Worm (Caenorhabditis elegans) whole organism, L4 larva: ENCODE measurements around the gene F15D4.2.

Experiments
- D1046.2 ChIP-seq: fragments of 200-800 bp; sonication (Bioruptor generic); IDR thresholded peaks from 2 replicates; pipeline ENCODE4 v1.3.6; 2022; ENCODE audit warnings: missing genetic modification characterization, missing compliant biosample characterization
- F10B5.3 ChIP-seq: sonication (generic microtip); optimal IDR thresholded peaks from 2 replicates; lab custom pipeline; 2016; ENCODE audit warnings: mild to moderate bottlenecking, missing genetic modification characterization, missing compliant biosample characterization
- F26F4.8 ChIP-seq: fragments of 200-800 bp; sonication (Bioruptor generic); conservative IDR thresholded peaks from 2 replicates; pipeline ENCODE4 v1.3.6; 2022; ENCODE audit warnings: missing genetic modification characterization, missing compliant biosample characterization
- F37D6.2 ChIP-seq: sonication (generic microtip); optimal IDR thresholded peaks from 2 replicates; lab custom pipeline; 2016; ENCODE audit warnings: mild to moderate bottlenecking, missing genetic modification characterization, missing compliant biosample characterization
- F49E8.2 ChIP-seq: sonication (generic microtip); optimal IDR thresholded peaks from 2 replicates; lab custom pipeline; 2016; ENCODE audit warnings: missing compliant biosample characterization, mild to moderate bottlenecking, missing genetic modification characterization, borderline replicate concordance
- R02D3.7 ChIP-seq: fragments of 150-350 bp; sonication (generic microtip); optimal IDR thresholded peaks from 3 replicates; lab custom pipeline; 2014; ENCODE audit warnings: missing biosample characterization, missing genetic modification characterization
- Y48G9A.11 ChIP-seq: fragments of 200-800 bp; sonication (Bioruptor generic); IDR thresholded peaks from 2 replicates; pipeline ENCODE4 v1.3.6; 2022; ENCODE audit warnings: missing genetic modification reagents, missing genetic modification characterization, missing compliant biosample characterization
- Y5F2A.4 ChIP-seq: fragments of 200-800 bp; sonication (Bioruptor generic); optimal IDR thresholded peaks from 2 replicates; lab custom pipeline; 2018; ENCODE audit warnings: mild to moderate bottlenecking, missing genetic modification characterization, missing compliant biosample characterization
- aha-1 ChIP-seq: fragments of 150-350 bp; peaks from one replicate; lab custom pipeline; 2014; ENCODE audit warnings: missing biosample characterization, missing genetic modification characterization
- aly-2 ChIP-seq: sonication (generic microtip); optimal IDR thresholded peaks from 2 replicates; lab custom pipeline; 2018; ENCODE audit warnings: missing biosample characterization, missing genetic modification characterization
- ama-1 ChIP-seq: fragments of 150-350 bp; optimal IDR thresholded peaks from 2 replicates; lab custom pipeline; 2014; ENCODE audit warnings: inconsistent platforms, mixed read lengths
- arid-1 ChIP-seq: fragments of 200-800 bp; sonication (Bioruptor generic); conservative IDR thresholded peaks from 2 replicates; pipeline ENCODE4 v1.3.6; 2022; ENCODE audit warnings: missing genetic modification reagents, missing genetic modification characterization, missing compliant biosample characterization
- ceh-32 ChIP-seq: sonication (generic microtip); optimal IDR thresholded peaks from 2 replicates; lab custom pipeline; 2016; ENCODE audit warnings: mild to moderate bottlenecking, missing genetic modification characterization, missing compliant biosample characterization; ENCODE audit not compliant: poor library complexity
- ceh-44 ChIP-seq: fragments of 200-800 bp; sonication (Bioruptor generic); IDR thresholded peaks from 2 replicates; pipeline ENCODE4 v1.3.6; 2022; ENCODE audit warnings: missing genetic modification reagents, missing genetic modification characterization, missing compliant biosample characterization
- ceh-62 ChIP-seq: sonication (generic microtip); optimal IDR thresholded peaks from 2 replicates; lab custom pipeline; 2017; ENCODE audit warnings: missing biosample characterization, missing genetic modification characterization
- daf-12 ChIP-seq: fragments of 150-350 bp; optimal IDR thresholded peaks from 2 replicates; lab custom pipeline; 2014; ENCODE audit warnings: missing biosample characterization, missing genetic modification reagents, missing genetic modification characterization
- daf-16 ChIP-seq, 3 experiments: sonication (generic microtip); optimal IDR thresholded peaks; 2 replicates each; lab custom pipeline; 2016 to 2017; ENCODE audit warnings: missing genetic modification characterization in 3 of 3, missing genetic modification reagents in 3 of 3, mild to moderate bottlenecking in 2 of 3, missing compliant biosample characterization in 2 of 3, missing biosample characterization in 1 of 3, moderate library complexity in 1 of 3
- daf-8 ChIP-seq: fragments of 200-800 bp; sonication (Bioruptor generic); IDR thresholded peaks from 2 replicates; pipeline ENCODE4 v1.3.6; 2022; ENCODE audit warnings: missing genetic modification characterization, missing compliant biosample characterization
- dpl-1 ChIP-seq: fragments of 150-350 bp; optimal IDR thresholded peaks from 2 replicates; lab custom pipeline; 2014; ENCODE audit warnings: missing biosample characterization, missing genetic modification reagents, missing genetic modification characterization
- duxl-1 ChIP-seq: sonication (generic microtip); optimal IDR thresholded peaks from 2 replicates; lab custom pipeline; 2016; ENCODE audit warnings: mild to moderate bottlenecking, missing genetic modification characterization, moderate library complexity, missing compliant biosample characterization; ENCODE audit not compliant: poor library complexity
- egl-43 ChIP-seq: fragments of 200-800 bp; sonication (Bioruptor generic); IDR thresholded peaks from 2 replicates; pipeline ENCODE4 v1.3.6; 2022; ENCODE audit warnings: missing genetic modification reagents, missing genetic modification characterization, missing compliant biosample characterization
- gei-8 ChIP-seq: fragments of 200-800 bp; sonication (Bioruptor generic); optimal IDR thresholded peaks from 2 replicates; lab custom pipeline; 2018; ENCODE audit warnings: mild to moderate bottlenecking, missing genetic modification characterization, missing compliant biosample characterization
- hlh-11 ChIP-seq: fragments of 200-800 bp; sonication (Bioruptor generic); optimal IDR thresholded peaks from 2 replicates; lab custom pipeline; 2018; ENCODE audit warnings: mild to moderate bottlenecking, missing genetic modification characterization, missing compliant biosample characterization
- hlh-30 ChIP-seq: sonication (generic microtip); optimal IDR thresholded peaks from 2 replicates; lab custom pipeline; 2017; ENCODE audit warnings: antibody characterized with exemption, mild to moderate bottlenecking, missing genetic modification characterization, missing compliant biosample characterization; ENCODE audit not compliant: insufficient read depth
- hmg-1.1 ChIP-seq: fragments of 200-800 bp; sonication (Bioruptor generic); IDR thresholded peaks from 2 replicates; pipeline ENCODE4 v1.3.6; 2022; ENCODE audit warnings: missing genetic modification reagents, missing genetic modification characterization, missing compliant biosample characterization
- jun-1 ChIP-seq: fragments of 150-350 bp; optimal IDR thresholded peaks from 2 replicates; lab custom pipeline; 2014; ENCODE audit warnings: missing biosample characterization, missing genetic modification reagents, missing genetic modification characterization
- lin-15B ChIP-seq: fragments of 150-350 bp; sonication (generic microtip); optimal IDR thresholded peaks from 3 replicates; lab custom pipeline; 2014; ENCODE audit warnings: missing biosample characterization, missing genetic modification characterization
- lin-29 ChIP-seq: fragments of 200-800 bp; sonication (Bioruptor generic); IDR thresholded peaks from 2 replicates; pipeline ENCODE4 v1.3.6; 2022; ENCODE audit warnings: missing genetic modification reagents, missing genetic modification characterization, missing compliant biosample characterization
- lin-38 ChIP-seq: fragments of 200-800 bp; sonication (Bioruptor generic); IDR thresholded peaks from 2 replicates; pipeline ENCODE4 v1.3.6; 2022; ENCODE audit warnings: missing genetic modification reagents, missing genetic modification characterization, missing compliant biosample characterization
- lin-39 ChIP-seq: fragments of 150-350 bp; optimal IDR thresholded peaks from 2 replicates; lab custom pipeline; 2014; ENCODE audit warnings: missing biosample characterization, missing genetic modification reagents, missing genetic modification characterization
- lir-3 ChIP-seq: sonication (generic microtip); optimal IDR thresholded peaks from 2 replicates; lab custom pipeline; 2016; ENCODE audit warnings: mild to moderate bottlenecking, missing genetic modification characterization, missing compliant biosample characterization
- lsy-2 ChIP-seq, 2 experiments: fragments of 150-350 bp in 1 of 2; sonication (generic microtip) in 1 of 2; optimal IDR thresholded peaks; 2 replicates each; lab custom pipeline; 2014 to 2017; ENCODE audit warnings: missing biosample characterization in 2 of 2, missing genetic modification characterization in 2 of 2
- mdl-1 ChIP-seq, 2 experiments: fragments of 150-350 bp in 1 of 2; sonication (generic microtip) in 1 of 2; optimal IDR thresholded peaks; 2 replicates each; lab custom pipeline; 2014 to 2017; ENCODE audit warnings: missing biosample characterization in 2 of 2, missing genetic modification characterization in 2 of 2
- mes-2 ChIP-seq: sonication (generic microtip); optimal IDR thresholded peaks from 2 replicates; lab custom pipeline; 2016; ENCODE audit warnings: missing genotype, mild to moderate bottlenecking, missing genetic modification characterization, missing compliant biosample characterization; ENCODE audit not compliant: poor library complexity, severe bottlenecking
- nhr-237 ChIP-seq: sonication (generic microtip); optimal IDR thresholded peaks from 2 replicates; lab custom pipeline; 2017; ENCODE audit warnings: missing biosample characterization, missing genetic modification characterization
- nhr-41 ChIP-seq: fragments of 200-800 bp; sonication (Bioruptor generic); IDR thresholded peaks from 2 replicates; pipeline ENCODE4 v1.3.6; 2022; ENCODE audit warnings: missing genetic modification reagents, missing genetic modification characterization, missing compliant biosample characterization
- nhr-48 ChIP-seq: sonication (generic microtip); optimal IDR thresholded peaks from 2 replicates; lab custom pipeline; 2016; ENCODE audit warnings: mild to moderate bottlenecking, missing genetic modification characterization, missing compliant biosample characterization
- nhr-6 ChIP-seq: fragments of 150-350 bp; optimal IDR thresholded peaks from 2 replicates; lab custom pipeline; 2014; ENCODE audit warnings: missing biosample characterization, missing genetic modification characterization
- nhr-77 ChIP-seq: fragments of 150-350 bp; optimal IDR thresholded peaks from 2 replicates; lab custom pipeline; 2014; ENCODE audit warnings: missing biosample characterization, missing genetic modification characterization
- php-3 ChIP-seq: fragments of 200-800 bp; sonication (Bioruptor generic); IDR thresholded peaks from 2 replicates; pipeline ENCODE4 v1.3.6; 2022; ENCODE audit warnings: missing genetic modification reagents, missing genetic modification characterization, missing compliant biosample characterization
- rbr-2 ChIP-seq: sonication (generic microtip); optimal IDR thresholded peaks from 2 replicates; lab custom pipeline; 2016; ENCODE audit warnings: missing genotype, missing genetic modification characterization, missing compliant biosample characterization
- saeg-2 ChIP-seq: fragments of 200-800 bp; sonication (Bioruptor generic); IDR thresholded peaks from 2 replicates; pipeline ENCODE4 v1.3.6; 2022; ENCODE audit warnings: missing genetic modification reagents, missing genetic modification characterization, missing compliant biosample characterization
- tra-1 ChIP-seq: fragments of 200-800 bp; sonication (Bioruptor generic); IDR thresholded peaks from 2 replicates; pipeline ENCODE4 v1.3.6; 2022; ENCODE audit warnings: missing genetic modification reagents, missing genetic modification characterization, missing compliant biosample characterization
- zag-1 ChIP-seq: fragments of 150-350 bp; optimal IDR thresholded peaks from 2 replicates; lab custom pipeline; 2014; ENCODE audit warnings: missing biosample characterization, missing genetic modification characterization
- zfp-2 ChIP-seq: sonication (generic microtip); optimal IDR thresholded peaks from 2 replicates; lab custom pipeline; 2016; ENCODE audit warnings: mild to moderate bottlenecking, missing genetic modification characterization, missing compliant biosample characterization
- zfp-3 ChIP-seq: fragments of 200-800 bp; sonication (Bioruptor generic); conservative IDR thresholded peaks from 2 replicates; pipeline ENCODE4 v1.3.6; 2022; ENCODE audit warnings: missing genetic modification reagents, missing genetic modification characterization, missing compliant biosample characterization
- ztf-11 ChIP-seq: fragments of 150-350 bp; optimal IDR thresholded peaks from 2 replicates; lab custom pipeline; 2014; ENCODE audit warnings: missing biosample characterization, missing genetic modification characterization

Gene F15D4.2

DNA sequence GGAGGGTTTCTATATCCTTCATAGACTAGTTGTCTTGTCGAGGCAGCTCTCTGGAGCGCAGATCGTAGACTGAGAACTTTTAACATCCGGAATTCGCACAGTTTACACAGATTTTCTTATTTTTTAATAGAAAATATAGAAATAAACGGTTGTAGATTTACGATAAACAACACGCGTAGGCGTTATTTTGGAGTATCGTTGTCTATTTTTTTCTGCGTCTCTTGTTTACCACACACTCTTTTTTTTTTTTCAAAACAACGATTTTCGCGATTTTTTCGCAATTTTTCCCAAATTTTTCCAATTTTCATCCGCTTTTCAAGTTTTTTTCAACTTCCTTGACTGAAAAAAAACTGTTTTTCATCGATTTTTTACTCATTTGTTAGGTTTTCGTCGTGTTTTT lies 28.7 kb upstream of the F15D4.2 start, which contains the start of gene mecr-1 (continued):
- TF ChIP-seq hlh-30 (tag; lab: Kevin White, UChicago) (no peak), php-3 (no peak), Y48G9A.11 (peak; percentile 99), ceh-32 (tag; lab: Kevin White, UChicago) (no peak), Y5F2A.4 (GFP tag; lab: Kevin White, UChicago) (no peak), hlh-11 (no peak), ztf-11 (tag; lab: Kevin White, UChicago) (no peak), zag-1 (no peak), F37D6.2 (tag; lab: Kevin White, UChicago) (no peak), lin-29 (GFP tag; lab: Robert Waterston, UW) (no peak), D1046.2 (GFP tag; lab: Robert Waterston, UW) (no peak), daf-16 (GFP tag; optimal IDR thresholded peaks at IDR 0.05; lab: Kevin White, UChicago) (no peak), daf-16 (tag; optimal IDR thresholded peaks at IDR 0.05; lab: Kevin White, UChicago) (peak; percentile 87), ceh-44 (no peak), daf-8 (GFP tag; lab: Robert Waterston, UW) (no peak), duxl-1 (tag; lab: Kevin White, UChicago) (no peak), nhr-6 (tag; lab: Kevin White, UChicago) (no peak), mes-2 (tag; lab: Kevin White, UChicago) (peak; percentile 51), lin-38 (GFP tag; lab: Robert Waterston, UW) (peak; percentile 52), jun-1 (tag; lab: Kevin White, UChicago) (no peak), aly-2 (tag; lab: Kevin White, UChicago) (no peak), saeg-2 (GFP tag; lab: Robert Waterston, UW) (no peak), zfp-3 (GFP tag; lab: Robert Waterston, UW) (no peak), R02D3.7 (tag; lab: Kevin White, UChicago) (peak; percentile 82), ceh-62 (tag; lab: Kevin White, UChicago) (no peak), tra-1 (GFP tag; lab: Robert Waterston, UW) (no peak), dpl-1 (peak; percentile 47), lir-3 (tag; lab: Kevin White, UChicago) (no peak), rbr-2 (tag; lab: Kevin White, UChicago) (peak; percentile 14), nhr-77 (tag; lab: Kevin White, UChicago) (no peak)

DNA sequence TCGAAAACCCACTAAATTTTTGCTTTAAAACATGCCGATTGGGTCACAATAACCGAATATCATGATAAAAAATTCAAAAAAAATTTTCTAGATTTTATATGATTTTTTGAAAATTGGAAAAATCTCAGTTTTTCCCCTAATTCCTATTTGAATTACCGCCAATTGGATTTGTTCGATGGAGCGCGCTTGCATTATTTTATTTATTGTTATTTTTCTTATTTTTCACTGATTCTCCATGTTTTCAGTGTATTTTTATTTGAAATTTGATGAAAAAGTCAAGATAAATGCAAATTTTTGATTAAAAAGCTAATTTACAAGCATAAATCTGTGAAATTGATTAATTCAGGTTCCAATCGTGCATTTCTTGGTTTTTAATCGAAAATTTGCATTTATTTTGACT lies 27.8 kb upstream of the F15D4.2 start:
- TF ChIP-seq lin-38 (GFP tag; lab: Robert Waterston, UW), result peak; percentile 58
- no peak for TF ChIP-seq zfp-2 (tag; lab: Kevin White, UChicago)
- TF ChIP-seq nhr-41 (GFP tag; lab: Robert Waterston, UW), result no peak
- no peak for TF ChIP-seq lin-15B (tag; lab: Kevin White, UChicago)
- no peak for TF ChIP-seq nhr-48
- TF ChIP-seq Y48G9A.11, result peak; percentile 36; the same call in 1 of the 2 replicates
- TF ChIP-seq hmg-1.1 (GFP tag; lab: Robert Waterston, UW), result no peak

DNA sequence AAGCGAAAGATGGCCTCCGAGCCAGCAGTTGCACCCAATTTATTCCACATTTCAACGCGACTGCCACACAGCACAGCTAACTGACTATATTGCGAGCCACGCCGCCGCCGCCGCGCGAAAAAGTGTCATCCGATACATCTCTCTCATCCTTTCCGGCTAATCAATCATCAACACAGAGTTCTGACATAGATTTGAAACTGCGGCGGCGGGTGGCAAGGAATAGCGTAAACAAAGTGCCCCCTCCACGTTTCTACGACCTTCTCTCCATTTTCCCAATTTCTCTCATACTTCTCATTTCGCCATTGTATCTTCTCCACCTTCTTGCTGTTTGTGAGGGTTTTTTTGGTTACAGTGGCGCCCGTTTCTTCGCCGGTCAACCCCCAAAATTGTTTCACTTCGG lies 26.5 kb upstream of the F15D4.2 start:
- peak in 1 of 2 experiments; percentile 5 for TF ChIP-seq daf-16 (GFP tag; optimal IDR thresholded peaks at IDR 0.05; lab: Kevin White, UChicago)
- peak; percentile 72 for TF ChIP-seq daf-16 (tag; optimal IDR thresholded peaks at IDR 0.05; lab: Kevin White, UChicago)
- TF ChIP-seq lsy-2 (tag; optimal IDR thresholded peaks at IDR 0.05; lab: Kevin White, UChicago), result peak in 1 of 2 experiments; percentile 25
- TF ChIP-seq lin-29 (GFP tag; lab: Robert Waterston, UW), result no peak
- TF ChIP-seq daf-12 (tag; lab: Kevin White, UChicago), result no peak
- TF ChIP-seq lin-39 (tag; lab: Kevin White, UChicago), result no peak
- no peak for TF ChIP-seq F37D6.2 (tag; lab: Kevin White, UChicago)
- no peak for TF ChIP-seq F10B5.3 (tag; lab: Kevin White, UChicago)
- no peak for TF ChIP-seq zfp-3 (GFP tag; lab: Robert Waterston, UW)
- TF ChIP-seq nhr-237, result no peak
- TF ChIP-seq ama-1, result no peak
- peak in 1 of 2 experiments; percentile 65 for TF ChIP-seq mdl-1 (tag; optimal IDR thresholded peaks at IDR 0.05; lab: Kevin White, UChicago)
- peak; percentile 3 for TF ChIP-seq hlh-30 (tag; lab: Kevin White, UChicago)
- TF ChIP-seq hmg-1.1 (GFP tag; lab: Robert Waterston, UW), result no peak
- 0 out of 2 replicates have a peak, but pooled peaks have one; percentile 32 for TF ChIP-seq egl-43
- TF ChIP-seq tra-1 (GFP tag; lab: Robert Waterston, UW), result no peak
- no peak for TF ChIP-seq arid-1 (GFP tag; lab: Robert Waterston, UW)
- TF ChIP-seq F26F4.8 (GFP tag; lab: Robert Waterston, UW), result 0 out of 2 replicates have a peak, but pooled peaks have one; percentile 2
- no peak for TF ChIP-seq gei-8 (GFP tag; lab: Kevin White, UChicago)
- no peak for TF ChIP-seq F49E8.2
- peak; percentile 31 for TF ChIP-seq mes-2 (tag; lab: Kevin White, UChicago)
- peak; percentile 76 for TF ChIP-seq aha-1 (tag; lab: Kevin White, UChicago)
